Worm (Caenorhabditis elegans) whole organism, early embryonic: Measurements from ENCODE around the gene F43C11.12.

Source experiments
- B0310.2 ChIP-seq: sonication (generic microtip); optimal IDR thresholded peaks from 2 replicates; lab custom pipeline; 2016; ENCODE audit warnings: mild to moderate bottlenecking, missing genetic modification characterization, missing compliant biosample characterization
- F13C5.2 ChIP-seq: sonication (generic microtip); optimal IDR thresholded peaks from 2 replicates; lab custom pipeline; 2017; ENCODE audit warnings: mild to moderate bottlenecking, missing genetic modification characterization, inconsistent platforms, missing compliant biosample characterization
- aly-1 ChIP-seq: sonication (generic microtip); optimal IDR thresholded peaks from 2 replicates; lab custom pipeline; 2016; ENCODE audit warnings: missing genetic modification characterization, missing compliant biosample characterization
- ama-1 ChIP-seq: fragments of 150-350 bp; optimal IDR thresholded peaks from 2 replicates; lab custom pipeline; 2014
- ceh-13 ChIP-seq: fragments of 200-800 bp; sonication (Bioruptor generic); optimal IDR thresholded peaks from 2 replicates; lab custom pipeline; 2018; ENCODE audit warnings: mild to moderate bottlenecking, missing genetic modification characterization, missing compliant biosample characterization
- ceh-36 ChIP-seq: sonication (generic microtip); optimal IDR thresholded peaks from 2 replicates; lab custom pipeline; 2016; ENCODE audit warnings: missing genetic modification characterization, inconsistent platforms, missing compliant biosample characterization
- ets-7 ChIP-seq: sonication (generic microtip); optimal IDR thresholded peaks from 2 replicates; lab custom pipeline; 2016; ENCODE audit warnings: missing genotype, missing genetic modification characterization, missing compliant biosample characterization
- flt-1 ChIP-seq: fragments of 200-800 bp; sonication (Bioruptor generic); IDR thresholded peaks from 2 replicates; pipeline ENCODE4 v1.3.6; 2022; ENCODE audit warnings: missing genetic modification characterization, missing compliant biosample characterization
- hmbx-1 ChIP-seq: sonication (generic microtip); optimal IDR thresholded peaks from 2 replicates; lab custom pipeline; 2016; ENCODE audit warnings: mild to moderate bottlenecking, missing genetic modification characterization, missing compliant biosample characterization
- hmg-4 ChIP-seq: fragments of 200-800 bp; sonication (Bioruptor generic); optimal IDR thresholded peaks from 2 replicates; lab custom pipeline; 2018; ENCODE audit warnings: mild to moderate bottlenecking, missing genetic modification characterization, missing compliant biosample characterization
- hnd-1 ChIP-seq: sonication (generic microtip); optimal IDR thresholded peaks from 2 replicates; lab custom pipeline; 2016; ENCODE audit warnings: missing genetic modification characterization, missing compliant biosample characterization
- pes-1 ChIP-seq: fragments of 200-800 bp; sonication (Bioruptor generic); IDR thresholded peaks from 2 replicates; pipeline ENCODE4 v1.3.6; 2022; ENCODE audit warnings: missing genetic modification reagents, missing genetic modification characterization, missing compliant biosample characterization
- scrt-1 ChIP-seq: fragments of 200-800 bp; sonication (Bioruptor generic); IDR thresholded peaks from 2 replicates; pipeline ENCODE4 v1.3.6; 2022; ENCODE audit warnings: missing genetic modification characterization, missing compliant biosample characterization
- sea-1 ChIP-seq: fragments of 200-800 bp; sonication (Bioruptor generic); conservative IDR thresholded peaks from 2 replicates; pipeline ENCODE4 v1.3.6; 2022; ENCODE audit warnings: missing genetic modification characterization, missing compliant biosample characterization
- tbx-11 ChIP-seq: fragments of 200-800 bp; sonication (Bioruptor generic); IDR thresholded peaks from 2 replicates; pipeline ENCODE4 v1.3.6; 2022; ENCODE audit warnings: missing genetic modification characterization, missing compliant biosample characterization
- tbx-37 ChIP-seq: fragments of 200-800 bp; sonication (Bioruptor generic); conservative IDR thresholded peaks from 2 replicates; pipeline ENCODE4 v1.3.6; 2022; ENCODE audit warnings: missing genetic modification reagents, missing genetic modification characterization, missing compliant biosample characterization
- tra-4 ChIP-seq: sonication (generic microtip); optimal IDR thresholded peaks from 2 replicates; lab custom pipeline; 2017; ENCODE audit warnings: missing genetic modification characterization, missing compliant biosample characterization

F43C11.12 gene

ce11 chrII:2341515-2341914 lies 25.0 kb downstream of the F43C11.12 start, which contains the start of gene enri-1:
Gene enri-1 (minus strand): TSS chrII:2341615.
- TF ChIP-seq hnd-1 (tag; lab: Kevin White, UChicago) (no peak), aly-1 (tag; lab: Kevin White, UChicago) (no peak), scrt-1 (GFP tag; lab: Robert Waterston, UW) (no peak), ets-7 (tag; lab: Kevin White, UChicago) (no peak), F13C5.2 (tag; lab: Kevin White, UChicago) (no peak), sea-1 (no peak), hmg-4 (GFP tag; lab: Kevin White, UChicago) (no peak), tbx-11 (GFP tag; lab: Robert Waterston, UW) (no peak), ceh-13 (GFP tag; lab: Kevin White, UChicago) (no peak), tra-4 (tag; lab: Kevin White, UChicago) (no peak), flt-1 (GFP tag; lab: Robert Waterston, UW) (no peak), ama-1 (lab: Kevin White, UChicago) (no peak), pes-1 (GFP tag; lab: Robert Waterston, UW) (no peak), ceh-36 (tag; lab: Kevin White, UChicago) (no peak), B0310.2 (tag; lab: Kevin White, UChicago) (no peak), tbx-37 (GFP tag; lab: Robert Waterston, UW) (no peak), hmbx-1 (tag; lab: Kevin White, UChicago) (no peak)

ce11 chrII:2340974-2341373 lies 25.5 kb downstream of the F43C11.12 start:
- no peak for TF ChIP-seq hmg-4 (GFP tag; lab: Kevin White, UChicago)
- peak; percentile 15 for TF ChIP-seq F13C5.2 (tag; lab: Kevin White, UChicago)

- TF ChIP-seq ceh-36 (tag; lab: Kevin White, UChicago) (peak; percentile 71), tra-4 (tag; lab: Kevin White, UChicago) (no peak)
Measured at ce11 chrII:2336177-2336576, 30.3 kb downstream of the F43C11.12 start.

- TF ChIP-seq flt-1 (GFP tag; lab: Robert Waterston, UW) (no peak), pes-1 (GFP tag; lab: Robert Waterston, UW) (no peak), ceh-13 (GFP tag; lab: Kevin White, UChicago) (no peak), aly-1 (tag; lab: Kevin White, UChicago) (no peak), hnd-1 (tag; lab: Kevin White, UChicago) (no peak), ets-7 (tag; lab: Kevin White, UChicago) (no peak), F13C5.2 (tag; lab: Kevin White, UChicago) (no peak), hmg-4 (GFP tag; lab: Kevin White, UChicago) (no peak), tra-4 (tag; lab: Kevin White, UChicago) (no peak), sea-1 (no peak), ama-1 (lab: Kevin White, UChicago) (no peak), tbx-11 (GFP tag; lab: Robert Waterston, UW) (no peak)
Measured at ce11 chrII:2335572-2335971, 31.0 kb downstream of the F43C11.12 start, which contains the start of gene F43C11.7. Gene F43C11.7 (plus strand): TSS chrII:2335897.

- TF ChIP-seq aly-1 (tag; lab: Kevin White, UChicago): no peak
- no peak for TF ChIP-seq tbx-11 (GFP tag; lab: Robert Waterston, UW)
- TF ChIP-seq pes-1 (GFP tag; lab: Robert Waterston, UW): no peak
- no peak for TF ChIP-seq ceh-36 (tag; lab: Kevin White, UChicago)
- no peak for TF ChIP-seq ets-7 (tag; lab: Kevin White, UChicago)
- no peak for TF ChIP-seq ceh-13 (GFP tag; lab: Kevin White, UChicago)
- no peak for TF ChIP-seq hnd-1 (tag; lab: Kevin White, UChicago)
- TF ChIP-seq F13C5.2 (tag; lab: Kevin White, UChicago): no peak
- no peak for TF ChIP-seq B0310.2 (tag; lab: Kevin White, UChicago)
Measured at ce11 chrII:2332220-2332619, 34.3 kb downstream of the F43C11.12 start, which contains the start of gene F43C11.8. Gene F43C11.8 (plus strand): TSS chrII:2332520.

ce11 chrII:2330462-2330861 lies 36.1 kb downstream of the F43C11.12 start:
- TF ChIP-seq ceh-13 (GFP tag; lab: Kevin White, UChicago) (no peak), ceh-36 (tag; lab: Kevin White, UChicago) (no peak), hmbx-1 (tag; lab: Kevin White, UChicago) (no peak), hmg-4 (GFP tag; lab: Kevin White, UChicago) (no peak), ama-1 (lab: Kevin White, UChicago) (no peak), tbx-11 (GFP tag; lab: Robert Waterston, UW) (no peak), hnd-1 (tag; lab: Kevin White, UChicago) (no peak), flt-1 (GFP tag; lab: Robert Waterston, UW) (no peak), aly-1 (tag; lab: Kevin White, UChicago) (no peak)

- TF ChIP-seq tbx-11 (GFP tag; lab: Robert Waterston, UW) (no peak), aly-1 (tag; lab: Kevin White, UChicago) (no peak), sea-1 (no peak), hmbx-1 (tag; lab: Kevin White, UChicago) (no peak), pes-1 (GFP tag; lab: Robert Waterston, UW) (no peak), tbx-37 (GFP tag; lab: Robert Waterston, UW) (no peak), scrt-1 (GFP tag; lab: Robert Waterston, UW) (no peak), flt-1 (GFP tag; lab: Robert Waterston, UW) (no peak), ets-7 (tag; lab: Kevin White, UChicago) (no peak), ceh-13 (GFP tag; lab: Kevin White, UChicago) (no peak), tra-4 (tag; lab: Kevin White, UChicago) (no peak), hmg-4 (GFP tag; lab: Kevin White, UChicago) (no peak), B0310.2 (tag; lab: Kevin White, UChicago) (no peak), ceh-36 (tag; lab: Kevin White, UChicago) (no peak), hnd-1 (tag; lab: Kevin White, UChicago) (no peak), ama-1 (lab: Kevin White, UChicago) (no peak), F13C5.2 (tag; lab: Kevin White, UChicago) (no peak)
Measured at ce11 chrII:2328963-2329442, 37.5 kb downstream of the F43C11.12 start, which contains the start of the genes ZK1240.8 and ZK1240.1. Gene ZK1240.8 (minus strand): TSS chrII:2329063. Gene ZK1240.1 (plus strand): TSS chrII:2329392.
